Fruit fly (Drosophila melanogaster) ovary, adult (tissue): ENCODE data around the gene pths.

ENCODE experiments used
- CG17801 ChIP-seq: fragments of 200-800 bp; optimal IDR thresholded peaks from 2 replicates; lab custom pipeline; 2019; ENCODE audit warnings: missing biosample characterization, mild to moderate bottlenecking, missing genetic modification characterization, moderate library complexity; ENCODE audit not compliant: partially characterized antibody

The pths gene

DNA sequence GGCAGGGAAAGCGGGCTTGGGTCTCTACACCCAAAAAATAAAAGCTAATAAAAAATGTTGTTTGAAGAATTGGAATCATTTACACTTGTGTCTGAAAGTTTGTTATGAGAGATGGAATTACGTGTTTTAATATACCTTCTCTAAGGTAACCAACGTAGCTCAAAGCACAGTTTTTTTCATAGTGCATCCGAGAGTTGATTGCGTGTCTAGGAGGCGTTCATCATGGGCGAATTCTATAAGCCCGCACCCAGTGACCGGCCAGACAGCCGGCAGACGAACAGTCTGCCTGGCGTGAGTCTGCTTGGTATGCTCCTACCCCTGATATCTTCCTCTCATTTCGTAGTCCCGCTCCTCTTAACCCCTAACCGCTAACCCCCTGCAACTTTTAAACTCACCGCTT lies 44.7 kb downstream of the pths start:
- TF ChIP-seq CG17801 (GFP tag; lab: Kevin White, UChicago), result no peak

DNA sequence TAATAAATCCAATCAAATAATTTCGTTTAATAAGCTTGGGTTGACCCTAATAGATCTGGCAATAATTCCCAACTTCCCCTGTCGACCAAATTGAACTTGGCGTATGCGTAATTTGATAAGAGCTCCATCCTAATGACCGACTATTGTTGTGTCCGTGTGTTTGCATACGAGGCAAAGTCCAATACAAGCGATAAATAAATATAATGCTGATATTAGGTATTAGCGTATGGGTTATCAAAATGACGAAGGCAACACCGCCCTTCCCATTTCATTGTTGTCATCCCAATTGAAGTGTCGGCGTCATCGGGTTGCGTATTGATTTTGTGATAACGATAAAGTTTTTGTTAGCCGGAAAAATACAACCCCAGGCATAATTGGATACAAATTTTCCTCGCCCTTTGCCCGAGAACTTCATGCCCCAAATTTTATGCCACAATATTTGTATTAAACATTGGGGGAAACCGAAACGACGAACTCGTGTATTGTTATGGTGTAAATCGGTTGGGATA lies 46.3 kb downstream of the pths start:
- no peak for TF ChIP-seq CG17801 (GFP tag; lab: Kevin White, UChicago)
